Worm (Caenorhabditis elegans) whole organism, L2 larva: ENCODE data around the gene zipt-3.

Experiments used
- C34F6.9 ChIP-seq: fragments of 150-350 bp; optimal IDR thresholded peaks from 2 replicates; lab custom pipeline; 2014; ENCODE audit warnings: missing biosample characterization, missing genetic modification characterization
- ZK546.5 ChIP-seq: sonication (generic microtip); optimal IDR thresholded peaks from 2 replicates; lab custom pipeline; 2017; ENCODE audit warnings: missing biosample characterization, missing genetic modification characterization
- aly-2 ChIP-seq: fragments of 150-350 bp; optimal IDR thresholded peaks from 2 replicates; lab custom pipeline; 2014; ENCODE audit warnings: missing biosample characterization, missing genetic modification characterization
- ama-1 ChIP-seq: fragments of 150-350 bp; optimal IDR thresholded peaks from 2 replicates; lab custom pipeline; 2018; ENCODE audit warnings: inconsistent platforms
- dmd-4 ChIP-seq: sonication (generic microtip); optimal IDR thresholded peaks from 2 replicates; lab custom pipeline; 2017; ENCODE audit warnings: missing biosample characterization, missing genetic modification characterization
- egl-27 ChIP-seq: sonication (generic microtip); optimal IDR thresholded peaks from 3 replicates; lab custom pipeline; 2017; ENCODE audit warnings: missing biosample characterization, missing genetic modification reagents, missing genetic modification characterization
- elt-3 ChIP-seq: sonication (generic microtip); optimal IDR thresholded peaks from 2 replicates; lab custom pipeline; 2017; ENCODE audit warnings: missing biosample characterization, missing genetic modification characterization
- fos-1 ChIP-seq: fragments of 150-350 bp; optimal IDR thresholded peaks from 2 replicates; lab custom pipeline; 2014; ENCODE audit warnings: missing biosample characterization, missing genetic modification characterization
- mdl-1 ChIP-seq, 2 experiments: fragments of 150-350 bp in 1 of 2; sonication (generic microtip) in 1 of 2; optimal IDR thresholded peaks; 2 replicates each; lab custom pipeline; 2017; ENCODE audit warnings: missing biosample characterization in 2 of 2, missing genetic modification characterization in 2 of 2
- nhr-129 ChIP-seq: fragments of 150-350 bp; optimal IDR thresholded peaks from 2 replicates; lab custom pipeline; 2014; ENCODE audit warnings: missing biosample characterization, missing genetic modification characterization
- unc-62 ChIP-seq: fragments of 150-350 bp; optimal IDR thresholded peaks from 2 replicates; lab custom pipeline; 2014; ENCODE audit warnings: missing biosample characterization, missing genetic modification reagents, missing genetic modification characterization

DNA sequence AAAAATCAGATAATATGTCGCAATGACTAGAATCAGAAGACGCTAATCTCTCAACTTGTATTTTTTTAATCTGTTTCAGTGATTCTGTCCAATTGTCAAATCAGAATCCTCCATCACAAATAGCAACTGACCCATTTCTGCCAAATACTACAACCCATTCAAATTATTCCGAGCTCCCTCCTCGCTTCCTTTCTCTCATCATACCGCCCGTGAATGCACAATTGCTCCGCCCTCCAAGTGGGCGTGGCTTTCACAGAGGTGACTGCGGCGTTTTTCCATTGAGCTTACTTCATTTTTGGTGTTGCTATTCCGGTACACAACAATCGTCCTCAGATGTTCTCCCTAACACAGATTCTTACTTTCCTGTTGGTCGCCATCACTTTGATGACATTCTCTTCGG lies 37.2 kb upstream of the zipt-3 start, which contains the start of gene flp-27:
- no peak for TF ChIP-seq egl-27 (tag; lab: Kevin White, UChicago)
- no peak for TF ChIP-seq ama-1
- no peak for TF ChIP-seq mdl-1 (tag; optimal IDR thresholded peaks at IDR 0.05; lab: Kevin White, UChicago)
- no peak for TF ChIP-seq nhr-129 (tag; lab: Kevin White, UChicago)
- no peak for TF ChIP-seq fos-1
- no peak for TF ChIP-seq unc-62 (GFP tag; lab: Kevin White, UChicago)
- no peak for TF ChIP-seq aly-2 (tag; lab: Kevin White, UChicago)
- no peak for TF ChIP-seq elt-3 (tag; lab: Kevin White, UChicago)
- TF ChIP-seq dmd-4 (tag; lab: Kevin White, UChicago), result no peak
- TF ChIP-seq ZK546.5 (tag; lab: Kevin White, UChicago), result no peak
- no peak for TF ChIP-seq C34F6.9 (tag; lab: Kevin White, UChicago)
